Fruit fly (Drosophila melanogaster) whole organism, embryonic: ENCODE data around the gene Argk1.

Source experiments
- CG11723 ChIP-seq: fragments of 200-800 bp; sonication (Bioruptor generic); optimal IDR thresholded peaks from 2 replicates; lab custom pipeline; 2017; ENCODE audit warnings: missing biosample characterization, mild to moderate bottlenecking, missing genetic modification characterization
- Gug ChIP-seq: fragments of 200-800 bp; sonication (Bioruptor generic); IDR thresholded peaks from 4 replicates; pipeline ENCODE4 v1.3.6; 2022; ENCODE audit warnings: missing biosample characterization, missing genetic modification characterization
- Xrp1 ChIP-seq: fragments of 200-800 bp; sonication (Bioruptor generic); IDR thresholded peaks from 2 replicates; pipeline ENCODE4 v1.3.6; 2022; ENCODE audit warnings: missing biosample characterization, missing genetic modification characterization
- chm ChIP-seq: fragments of 200-800 bp; sonication (Bioruptor generic); IDR thresholded peaks from 2 replicates; pipeline ENCODE4 v1.3.6; 2022; ENCODE audit warnings: missing biosample characterization, missing genetic modification characterization
- hb ChIP-seq: fragments of 200-800 bp; sonication (Bioruptor generic); IDR thresholded peaks from 3 replicates; pipeline ENCODE4 v1.3.6; 2022; ENCODE audit warnings: missing biosample characterization, missing genetic modification characterization; ENCODE audit not compliant: partially characterized antibody

- TF ChIP-seq hb (no peak), CG11723 (GFP tag; lab: Kevin White, UChicago) (no peak), Gug (GFP tag; lab: Robert Waterston, UW) (no peak), chm (no peak), Xrp1 (no peak)
These were observed 62.5 kb downstream of the Argk1 start for dm6 chr3L:9003369-9003768.
